Worm (Caenorhabditis elegans) whole organism, L2 larva: ENCODE results near the gene rom-1.

Experiments
- ceh-82 ChIP-seq: fragments of 150-350 bp; optimal IDR thresholded peaks from 2 replicates; lab custom pipeline; 2014; ENCODE audit warnings: missing biosample characterization, missing genetic modification characterization
- snpc-4 ChIP-seq: fragments of 150-350 bp; optimal IDR thresholded peaks from 2 replicates; lab custom pipeline; 2014; ENCODE audit warnings: missing biosample characterization, missing genetic modification characterization

DNA sequence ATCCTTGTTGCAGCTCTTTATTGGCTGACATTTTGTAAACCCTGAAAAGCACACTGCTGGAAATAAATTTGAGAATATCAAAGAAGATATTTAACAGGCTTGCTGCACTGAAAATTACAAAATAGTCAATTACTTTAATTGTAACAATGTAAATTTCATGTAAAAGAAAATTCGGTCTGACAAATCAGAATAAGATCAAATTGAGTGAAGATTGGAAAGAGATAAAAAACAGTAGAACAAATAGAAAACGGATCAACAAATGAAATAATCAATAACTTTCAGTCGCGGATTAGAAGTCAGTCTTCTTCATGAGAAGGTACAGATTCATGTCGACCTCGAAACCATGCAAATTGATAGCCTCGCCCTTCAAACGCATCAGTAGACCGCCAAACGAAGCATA is 10.1 kb downstream of the rom-1 start, which contains the start of gene rars-1:
- no peak for TF ChIP-seq snpc-4 (tag; lab: Kevin White, UChicago)
- no peak for TF ChIP-seq ceh-82 (tag; lab: Kevin White, UChicago)
